Worm (Caenorhabditis elegans): ENCODE data around the gene gpd-1.

The gpd-1 gene

DNA sequence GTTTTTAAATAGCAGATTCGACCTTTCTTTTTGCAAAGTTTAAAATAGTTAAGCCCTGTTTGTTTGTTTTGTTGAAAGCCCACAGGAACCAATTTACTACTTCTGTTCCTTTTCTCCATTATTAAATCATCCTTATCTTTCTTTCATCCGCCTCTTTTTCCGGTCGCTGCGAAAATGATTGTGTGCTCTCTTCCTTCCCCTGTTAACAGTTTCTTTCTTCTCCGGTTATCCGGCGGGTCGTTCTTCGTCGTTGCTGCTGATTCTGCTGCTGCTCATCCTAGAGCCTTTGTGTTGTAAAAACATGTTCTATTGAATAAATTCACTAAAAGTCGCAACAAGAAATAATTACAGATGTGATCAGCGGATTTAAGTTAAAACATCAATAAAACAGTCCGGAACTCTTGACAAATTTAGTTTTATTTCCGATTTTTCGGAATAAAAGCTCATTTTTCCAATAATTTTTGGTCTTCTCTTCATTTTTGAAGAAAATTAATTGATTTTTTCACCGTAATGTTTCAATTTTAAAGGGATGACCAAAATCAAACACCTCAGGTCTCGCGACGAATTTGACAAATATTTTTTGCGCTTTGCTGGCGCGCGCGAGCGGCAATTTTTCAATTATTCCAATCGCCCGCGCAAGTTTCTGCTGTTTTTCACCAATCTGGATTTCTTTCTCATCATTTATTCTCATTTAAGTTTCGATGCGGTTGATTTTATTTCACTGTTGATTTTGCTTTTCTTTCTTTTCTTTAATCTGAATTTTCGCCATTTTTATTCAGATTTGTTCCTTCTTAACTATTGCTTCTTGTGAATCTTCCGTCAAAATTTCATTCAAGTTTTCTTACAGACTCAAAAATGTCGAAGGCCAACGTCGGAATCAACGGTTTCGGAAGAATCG lies at the start of gene gpd-1:
TSS of gene gpd-1 (plus strand) at position 848 of the 898 bp plus-strand sequence.
- peak; percentile 45 for TF ChIP-seq nhr-102 (tag; optimal IDR thresholded peaks at IDR 0.05)
- TF ChIP-seq mes-2 (tag; optimal IDR thresholded peaks at IDR 0.05; ENCODE audit: poor library complexity, severe bottlenecking): peak; percentile 6
- no peak for TF ChIP-seq Y75B8A.6 (GFP tag; IDR thresholded peaks at IDR 0.05)
- peak; percentile 19 for TF ChIP-seq spr-3 (GFP tag; optimal IDR thresholded peaks at IDR 0.05)
- 0 out of 2 replicates have a peak, but pooled peaks have one; percentile 59 for TF ChIP-seq D1046.2 (GFP tag; IDR thresholded peaks at IDR 0.05)
- TF ChIP-seq T26A8.4 (GFP tag; IDR thresholded peaks at IDR 0.05): 0 out of 2 replicates have a peak, but pooled peaks have one; percentile 12
- peak; percentile 73 for TF ChIP-seq lin-38 (GFP tag; IDR thresholded peaks at IDR 0.05)
- no peak for TF ChIP-seq madf-9 (GFP tag; conservative IDR thresholded peaks at IDR 0.05)
- TF ChIP-seq attf-4 (tag; optimal IDR thresholded peaks at IDR 0.05): no peak
- no peak for TF ChIP-seq duxl-1 (tag; optimal IDR thresholded peaks at IDR 0.05; ENCODE audit: poor library complexity)
- no peak for TF ChIP-seq tra-1 (GFP tag; IDR thresholded peaks at IDR 0.05)
- no peak for TF ChIP-seq dmd-9 (GFP tag; IDR thresholded peaks at IDR 0.05)
- TF ChIP-seq snpc-1.2 (GFP tag; IDR thresholded peaks at IDR 0.05): 0 out of 2 replicates have a peak, but pooled peaks have one; percentile 11
- TF ChIP-seq F26F4.8 (GFP tag; conservative IDR thresholded peaks at IDR 0.05): no peak
- TF ChIP-seq T20F7.1 (GFP tag; optimal IDR thresholded peaks at IDR 0.05): no peak
- TF ChIP-seq php-3 (GFP tag; IDR thresholded peaks at IDR 0.05): 0 out of 2 replicates have a peak, but pooled peaks have one; percentile 13
- no peak for TF ChIP-seq nhr-6 (tag; optimal IDR thresholded peaks at IDR 0.05)
- TF ChIP-seq unc-130 (GFP tag; optimal IDR thresholded peaks at IDR 0.05): peak; percentile 85
- no peak for TF ChIP-seq set-16 (GFP tag; IDR thresholded peaks at IDR 0.05)
- no peak for TF ChIP-seq egl-43 (GFP tag; IDR thresholded peaks at IDR 0.05)
- TF ChIP-seq ceh-28 (tag; optimal IDR thresholded peaks at IDR 0.05): no peak
- TF ChIP-seq cey-2 (tag; optimal IDR thresholded peaks at IDR 0.05; ENCODE audit: borderline replicate concordance, insufficient read depth): no peak
- TF ChIP-seq ama-1 (optimal IDR thresholded peaks at IDR 0.05): peak; percentile 74
- no peak for TF ChIP-seq F37D6.2 (tag; optimal IDR thresholded peaks at IDR 0.05)
- TF ChIP-seq nhr-42 (GFP tag; IDR thresholded peaks at IDR 0.05): no peak
- no peak for TF ChIP-seq ceh-32 (tag; optimal IDR thresholded peaks at IDR 0.05; ENCODE audit: poor library complexity)
- no peak for TF ChIP-seq dmd-6 (GFP tag; IDR thresholded peaks at IDR 0.05)
- TF ChIP-seq daf-16 (GFP tag; optimal IDR thresholded peaks at IDR 0.05): no peak
- TF ChIP-seq daf-16 (tag; optimal IDR thresholded peaks at IDR 0.05): peak; percentile 4
- no peak for TF ChIP-seq F10B5.3 (tag; optimal IDR thresholded peaks at IDR 0.05)
- no peak for TF ChIP-seq R02D3.7 (tag; optimal IDR thresholded peaks at IDR 0.05)
- TF ChIP-seq Y48G9A.11 (GFP tag; IDR thresholded peaks at IDR 0.05): peak; percentile 61; the same call in 1 of the 2 replicates
- TF ChIP-seq nhr-28 (tag; optimal IDR thresholded peaks at IDR 0.05): no peak
- no peak for TF ChIP-seq daf-19 (GFP tag; conservative IDR thresholded peaks at IDR 0.05)
- TF ChIP-seq zfp-3 (GFP tag; conservative IDR thresholded peaks at IDR 0.05): peak; percentile 57; the same call in 1 of the 2 replicates
- TF ChIP-seq nhr-25 (tag; optimal IDR thresholded peaks at IDR 0.05; ENCODE audit: borderline replicate concordance, insufficient read depth): no peak
- peak; percentile 3 for TF ChIP-seq sdz-12 (GFP tag; optimal IDR thresholded peaks at IDR 0.05)
- TF ChIP-seq gei-8 (GFP tag; optimal IDR thresholded peaks at IDR 0.05): peak; percentile 41
- peak; percentile 32 for TF ChIP-seq nhr-48 (tag; optimal IDR thresholded peaks at IDR 0.05)

All from whole organism, L4 larva.